Worm (Caenorhabditis elegans) whole organism, L1 larva: ENCODE results near the gene htp-1.

Experiments
- C04F5.9 ChIP-seq: sonication (generic microtip); optimal IDR thresholded peaks from 2 replicates; lab custom pipeline; 2016; ENCODE audit warnings: missing genetic modification characterization, missing compliant biosample characterization
- C16A3.4 ChIP-seq: fragments of 150-350 bp; optimal IDR thresholded peaks from 2 replicates; lab custom pipeline; 2014; ENCODE audit warnings: missing biosample characterization, missing genetic modification characterization
- C34B4.2 ChIP-seq: sonication (generic microtip); optimal IDR thresholded peaks from 2 replicates; lab custom pipeline; 2017; ENCODE audit warnings: mild to moderate bottlenecking, missing genetic modification characterization, missing compliant biosample characterization
- F16B12.6 ChIP-seq: fragments of 150-350 bp; optimal IDR thresholded peaks from 2 replicates; lab custom pipeline; 2014; ENCODE audit warnings: missing biosample characterization, missing genetic modification characterization
- Y116A8C.19 ChIP-seq: sonication (generic microtip); optimal IDR thresholded peaks from 2 replicates; lab custom pipeline; 2016; ENCODE audit warnings: missing compliant biosample characterization, missing genetic modification characterization, borderline replicate concordance
- alr-1 ChIP-seq: fragments of 200-800 bp; sonication (Bioruptor generic); optimal IDR thresholded peaks from 2 replicates; lab custom pipeline; 2018; ENCODE audit warnings: borderline replicate concordance, mild to moderate bottlenecking, missing genetic modification characterization, missing compliant biosample characterization
- blmp-1 ChIP-seq: fragments of 150-350 bp; optimal IDR thresholded peaks from 2 replicates; lab custom pipeline; 2014; ENCODE audit warnings: missing biosample characterization, missing genetic modification characterization
- ceh-63 ChIP-seq: fragments of 200-800 bp; sonication (Bioruptor generic); optimal IDR thresholded peaks from 2 replicates; lab custom pipeline; 2018; ENCODE audit warnings: mild to moderate bottlenecking, missing genetic modification characterization, missing compliant biosample characterization
- ceh-82 ChIP-seq, 3 experiments: fragments of 150-350 bp in 1 of 3; sonication (generic microtip) in 2 of 3; optimal IDR thresholded peaks; 2 replicates each; lab custom pipeline; 2014 to 2017; ENCODE audit warnings: missing biosample characterization in 3 of 3, missing genetic modification characterization in 3 of 3
- ceh-90 ChIP-seq: sonication (generic microtip); optimal IDR thresholded peaks from 2 replicates; lab custom pipeline; 2016; ENCODE audit warnings: missing genetic modification characterization, missing compliant biosample characterization
- ces-1 ChIP-seq: fragments of 150-350 bp; optimal IDR thresholded peaks from 2 replicates; lab custom pipeline; 2014; ENCODE audit warnings: missing biosample characterization, missing genetic modification reagents, missing genetic modification characterization
- dpl-1 ChIP-seq, 3 experiments: fragments of 150-350 bp in 2 of 3; sonication (generic microtip) in 1 of 3; optimal IDR thresholded peaks; 2 replicates each; lab custom pipeline; 2014 to 2017; ENCODE audit warnings: missing biosample characterization in 3 of 3, missing genetic modification characterization in 3 of 3, missing genetic modification reagents in 3 of 3
- dsc-1 ChIP-seq: sonication (generic microtip); optimal IDR thresholded peaks from 2 replicates; lab custom pipeline; 2016; ENCODE audit warnings: mild to moderate bottlenecking, missing genetic modification characterization, missing compliant biosample characterization
- efl-1 ChIP-seq, 4 experiments: fragments of 150-350 bp; optimal IDR thresholded peaks in 3 of 4; peaks in 1 of 4; 1 replicate in 1 of 4; 2 replicates in 3 of 4; lab custom pipeline; 2014; ENCODE audit warnings: missing biosample characterization in 2 of 4, missing genetic modification characterization in 2 of 4, missing genetic modification reagents in 2 of 4
- egl-13 ChIP-seq: sonication (generic microtip); optimal IDR thresholded peaks from 2 replicates; lab custom pipeline; 2016; ENCODE audit warnings: missing genotype, missing genetic modification reagents, missing genetic modification characterization, missing compliant biosample characterization
- elt-2 ChIP-seq: sonication (generic microtip); optimal IDR thresholded peaks from 2 replicates; lab custom pipeline; 2016; ENCODE audit warnings: missing genetic modification characterization, mild to moderate bottlenecking, inconsistent platforms, missing compliant biosample characterization, missing genetic modification reagents
- elt-3 ChIP-seq, 6 experiments: fragments of 150-350 bp in 1 of 6; sonication (generic microtip); optimal IDR thresholded peaks; 2 replicates each; lab custom pipeline; 2017 to 2018; ENCODE audit warnings: missing biosample characterization in 6 of 6, missing genetic modification characterization in 6 of 6, inconsistent platforms in 1 of 6
- fkh-10 ChIP-seq: sonication (generic microtip); optimal IDR thresholded peaks from 2 replicates; lab custom pipeline; 2017; ENCODE audit warnings: missing biosample characterization, missing genetic modification reagents, missing genetic modification characterization
- fkh-4 ChIP-seq: sonication (generic microtip); optimal IDR thresholded peaks from 2 replicates; lab custom pipeline; 2016; ENCODE audit warnings: missing compliant biosample characterization, missing genetic modification characterization, borderline replicate concordance
- fkh-8 ChIP-seq: sonication (generic microtip); optimal IDR thresholded peaks from 2 replicates; lab custom pipeline; 2016; ENCODE audit warnings: mild to moderate bottlenecking, missing genetic modification characterization, missing compliant biosample characterization
- hpl-2 ChIP-seq: fragments of 150-350 bp; optimal IDR thresholded peaks from 2 replicates; lab custom pipeline; 2014; ENCODE audit warnings: missing biosample characterization, missing genetic modification reagents, missing genetic modification characterization
- lin-14 ChIP-seq: fragments of 200-800 bp; sonication (Bioruptor generic); optimal IDR thresholded peaks from 2 replicates; lab custom pipeline; 2018; ENCODE audit warnings: mild to moderate bottlenecking, missing genetic modification characterization, moderate library complexity, missing compliant biosample characterization
- lin-35 ChIP-seq, 2 experiments: fragments of 150-350 bp; optimal IDR thresholded peaks; 2 replicates each; lab custom pipeline; 2014; ENCODE audit warnings: missing biosample characterization in 2 of 2, missing genetic modification characterization in 2 of 2, missing genetic modification reagents in 2 of 2
- lin-39 ChIP-seq: fragments of 150-350 bp; optimal IDR thresholded peaks from 2 replicates; lab custom pipeline; 2014; ENCODE audit warnings: missing biosample characterization, missing genetic modification reagents, missing genetic modification characterization
- mdl-1 ChIP-seq, 2 experiments: fragments of 150-350 bp; optimal IDR thresholded peaks; 2 replicates each; lab custom pipeline; 2014 to 2017; ENCODE audit warnings: missing biosample characterization in 2 of 2, missing genetic modification characterization in 2 of 2, inconsistent platforms in 1 of 2
- mef-2 ChIP-seq: fragments of 150-350 bp; optimal IDR thresholded peaks from 2 replicates; lab custom pipeline; 2014; ENCODE audit warnings: missing biosample characterization, missing genetic modification characterization
- nhr-11 ChIP-seq: fragments of 150-350 bp; optimal IDR thresholded peaks from 2 replicates; lab custom pipeline; 2014; ENCODE audit warnings: missing biosample characterization, missing genetic modification characterization
- nhr-12 ChIP-seq: sonication (generic microtip); optimal IDR thresholded peaks from 2 replicates; lab custom pipeline; 2017; ENCODE audit warnings: missing biosample characterization, missing genetic modification characterization
- nhr-20 ChIP-seq: sonication (generic microtip); optimal IDR thresholded peaks from 2 replicates; lab custom pipeline; 2016; ENCODE audit warnings: mild to moderate bottlenecking, missing genetic modification characterization, missing compliant biosample characterization
- nhr-237 ChIP-seq: fragments of 150-350 bp; optimal IDR thresholded peaks from 2 replicates; lab custom pipeline; 2014; ENCODE audit warnings: missing biosample characterization, missing genetic modification characterization
- nhr-28 ChIP-seq: fragments of 150-350 bp; optimal IDR thresholded peaks from 2 replicates; lab custom pipeline; 2014; ENCODE audit warnings: missing biosample characterization, missing genetic modification characterization
- pqm-1 ChIP-seq: sonication (generic microtip); optimal IDR thresholded peaks from 3 replicates; lab custom pipeline; 2017; ENCODE audit warnings: missing biosample characterization, missing genetic modification characterization
- rnt-1 ChIP-seq: sonication (generic microtip); optimal IDR thresholded peaks from 2 replicates; lab custom pipeline; 2016; ENCODE audit warnings: mild to moderate bottlenecking, missing genetic modification characterization, moderate library complexity, missing compliant biosample characterization
- snu-23 ChIP-seq: sonication (generic microtip); optimal IDR thresholded peaks from 2 replicates; lab custom pipeline; 2016; ENCODE audit warnings: missing genetic modification characterization, missing compliant biosample characterization
- sup-37 ChIP-seq: fragments of 200-800 bp; sonication (Bioruptor generic); optimal IDR thresholded peaks from 2 replicates; lab custom pipeline; 2018; ENCODE audit warnings: mild to moderate bottlenecking, missing genetic modification characterization, missing compliant biosample characterization
- swsn-7 ChIP-seq: sonication (generic microtip); optimal IDR thresholded peaks from 2 replicates; lab custom pipeline; 2016; ENCODE audit warnings: missing genetic modification characterization, missing compliant biosample characterization
- tlp-1 ChIP-seq: fragments of 150-350 bp; optimal IDR thresholded peaks from 2 replicates; lab custom pipeline; 2014; ENCODE audit warnings: missing biosample characterization, missing genetic modification characterization
- unc-86 ChIP-seq: sonication (generic microtip); optimal IDR thresholded peaks from 2 replicates; lab custom pipeline; 2016; ENCODE audit warnings: missing genetic modification characterization, missing compliant biosample characterization
- unc-98 ChIP-seq: fragments of 200-800 bp; sonication (Bioruptor generic); IDR thresholded peaks from 2 replicates; pipeline ENCODE4 v1.3.6; 2022; ENCODE audit warnings: missing genetic modification characterization, missing compliant biosample characterization
- xbp-1 ChIP-seq: sonication (generic microtip); optimal IDR thresholded peaks from 2 replicates; lab custom pipeline; 2016; ENCODE audit warnings: missing genetic modification characterization, missing compliant biosample characterization
- zag-1 ChIP-seq: fragments of 150-350 bp; optimal IDR thresholded peaks from 2 replicates; lab custom pipeline; 2014; ENCODE audit warnings: missing biosample characterization, missing genetic modification characterization
- zip-4 ChIP-seq: fragments of 200-800 bp; sonication (Bioruptor generic); optimal IDR thresholded peaks from 2 replicates; lab custom pipeline; 2018; ENCODE audit warnings: mild to moderate bottlenecking, missing genetic modification characterization, moderate library complexity, missing compliant biosample characterization
- ztf-4 ChIP-seq: fragments of 150-350 bp; optimal IDR thresholded peaks from 2 replicates; lab custom pipeline; 2014; ENCODE audit warnings: missing biosample characterization, missing genetic modification characterization

Gene htp-1

ce11 chrIV:5388477-5389065 lies 2.8 kb downstream of the htp-1 start, which contains the start of gene elo-6 (continued):
- TF ChIP-seq nhr-12 = no peak
- TF ChIP-seq Y116A8C.19 (tag; lab: Kevin White, UChicago) = no peak
- TF ChIP-seq ztf-4 = no peak
- no peak for TF ChIP-seq fkh-4 (tag; lab: Kevin White, UChicago)
- TF ChIP-seq tlp-1 (tag; lab: Kevin White, UChicago) = no peak
- TF ChIP-seq unc-86 (tag; lab: Kevin White, UChicago) = no peak
- TF ChIP-seq fkh-10 (GFP tag; lab: Kevin White, UChicago) = no peak
- TF ChIP-seq lin-14 (GFP tag; lab: Kevin White, UChicago) = peak; percentile 79
- TF ChIP-seq ces-1 = no peak
- TF ChIP-seq elt-3 (tag; optimal IDR thresholded peaks at IDR 0.05; lab: Kevin White, UChicago) = no peak
- peak; percentile 33 for TF ChIP-seq snu-23 (GFP tag; lab: Kevin White, UChicago)
- TF ChIP-seq alr-1 = no peak
- TF ChIP-seq lin-35 (GFP tag; optimal IDR thresholded peaks at IDR 0.05; lab: Kevin White, UChicago) = peak in 1 of 2 experiments; percentile 46
- no peak for TF ChIP-seq ceh-63 (GFP tag; lab: Kevin White, UChicago)
- peak; percentile 45 for TF ChIP-seq nhr-20 (tag; lab: Kevin White, UChicago)
- TF ChIP-seq hpl-2 (GFP tag; lab: Kevin White, UChicago) = no peak
- TF ChIP-seq mef-2 (tag; lab: Kevin White, UChicago) = no peak
- TF ChIP-seq elt-2 (tag; lab: Kevin White, UChicago) = peak; percentile 59
- TF ChIP-seq zag-1 (tag; lab: Kevin White, UChicago) = no peak
- peak; percentile 32 for TF ChIP-seq blmp-1
- peak in 1 of 2 experiments; percentile 4 for TF ChIP-seq efl-1 (optimal IDR thresholded peaks at IDR 0.05; lab: Kevin White, UChicago)
- peak in 1 of 2 experiments; percentile 48 for TF ChIP-seq efl-1 (GFP tag; optimal IDR thresholded peaks at IDR 0.05 in 1 of 2; lab: Kevin White, UChicago)
- no peak for TF ChIP-seq ceh-82 (tag; optimal IDR thresholded peaks at IDR 0.05; lab: Kevin White, UChicago)
- TF ChIP-seq zip-4 (GFP tag; lab: Kevin White, UChicago) = no peak
- TF ChIP-seq swsn-7 (tag; lab: Kevin White, UChicago) = no peak
- no peak for TF ChIP-seq F16B12.6 (tag; lab: Kevin White, UChicago)
- TF ChIP-seq C34B4.2 (tag; lab: Kevin White, UChicago) = no peak
- no peak for TF ChIP-seq nhr-237 (tag; lab: Kevin White, UChicago)
- no peak for TF ChIP-seq fkh-8 (tag; lab: Kevin White, UChicago)

ce11 chrIV:5385020-5385419 lies 6.3 kb downstream of the htp-1 start, which contains the start of gene F41H10.12:
TSS of gene F41H10.12 (plus strand) at chrIV:5385320.
- TF ChIP-seq rnt-1 (no peak), fkh-10 (GFP tag; lab: Kevin White, UChicago) (no peak), dpl-1 (GFP tag; optimal IDR thresholded peaks at IDR 0.05; lab: Kevin White, UChicago) (no peak), lin-39 (tag; lab: Kevin White, UChicago) (no peak), mdl-1 (tag; optimal IDR thresholded peaks at IDR 0.05; lab: Kevin White, UChicago) (no peak), nhr-11 (no peak), C04F5.9 (tag; lab: Kevin White, UChicago) (no peak), ces-1 (no peak), dsc-1 (tag; lab: Kevin White, UChicago) (no peak), C16A3.4 (tag; lab: Kevin White, UChicago) (no peak), hpl-2 (GFP tag; lab: Kevin White, UChicago) (no peak), pqm-1 (tag; lab: Kevin White, UChicago) (no peak), sup-37 (GFP tag; lab: Kevin White, UChicago) (no peak), unc-98 (no peak), ztf-4 (no peak), ceh-90 (no peak), egl-13 (tag; lab: Kevin White, UChicago) (no peak), nhr-28 (no peak), xbp-1 (tag; lab: Kevin White, UChicago) (no peak), snu-23 (GFP tag; lab: Kevin White, UChicago) (no peak)
